Worm (Caenorhabditis elegans): ENCODE measurements around the gene cls-2.

cls-2 gene

ce11 chrIII:9103643-9104042 lies 48.8 kb downstream of the cls-2 start, which contains the start of gene dos-1:
Gene dos-1 (plus strand): TSS chrIII:9103943.
- TF ChIP-seq sptf-2 (GFP tag; optimal IDR thresholded peaks at IDR 0.05), result no peak
- no peak for TF ChIP-seq lsy-27 (tag; optimal IDR thresholded peaks at IDR 0.05; ENCODE audit: borderline replicate concordance, insufficient read depth)
- TF ChIP-seq ceh-100 (GFP tag; IDR thresholded peaks at IDR 0.05), result no peak
- no peak for TF ChIP-seq somi-1 (GFP tag; optimal IDR thresholded peaks at IDR 0.05)
- no peak for TF ChIP-seq B0019.2 (GFP tag; conservative IDR thresholded peaks at IDR 0.05)
- TF ChIP-seq madf-10 (tag; optimal IDR thresholded peaks at IDR 0.05), result no peak
- no peak for TF ChIP-seq fkh-3 (tag; optimal IDR thresholded peaks at IDR 0.05)
- TF ChIP-seq dox-1 (GFP tag; IDR thresholded peaks at IDR 0.05), result no peak
- no peak for TF ChIP-seq mel-28 (tag; optimal IDR thresholded peaks at IDR 0.05; ENCODE audit: borderline replicate concordance)
- TF ChIP-seq zim-3 (tag; optimal IDR thresholded peaks at IDR 0.05), result no peak

- no peak for TF ChIP-seq B0035.1 (tag; optimal IDR thresholded peaks at IDR 0.05)
- TF ChIP-seq Y53F4B.3 (GFP tag; IDR thresholded peaks at IDR 0.05), result peak; percentile 27; the same call in 1 of the 2 replicates
- peak; percentile 33 for TF ChIP-seq nhr-80 (tag; optimal IDR thresholded peaks at IDR 0.05)
- TF ChIP-seq C06A6.2 (GFP tag; conservative IDR thresholded peaks at IDR 0.05), result no peak
- no peak for TF ChIP-seq let-607 (tag; optimal IDR thresholded peaks at IDR 0.05)
- TF ChIP-seq mcd-1 (GFP tag; IDR thresholded peaks at IDR 0.05), result peak; percentile 72
- no peak for TF ChIP-seq hrde-1 (tag; optimal IDR thresholded peaks at IDR 0.05; ENCODE audit: borderline replicate concordance)
- peak; percentile 63; the same call in 1 of the 2 replicates for TF ChIP-seq ekl-4 (GFP tag; IDR thresholded peaks at IDR 0.05)
- no peak for TF ChIP-seq xnd-1 (tag; optimal IDR thresholded peaks at IDR 0.05)
- no peak for TF ChIP-seq K11D2.4 (GFP tag; IDR thresholded peaks at IDR 0.05)
- TF ChIP-seq ccch-3 (GFP tag; optimal IDR thresholded peaks at IDR 0.05), result no peak
- TF ChIP-seq ets-4 (GFP tag; optimal IDR thresholded peaks at IDR 0.05), result no peak
- TF ChIP-seq Y67H2A.10 (GFP tag; conservative IDR thresholded peaks at IDR 0.05), result 0 out of 2 replicates have a peak, but pooled peaks have one; percentile 7
- TF ChIP-seq hlh-26 (GFP tag; conservative IDR thresholded peaks at IDR 0.05), result no peak
- peak; percentile 88 for TF ChIP-seq snpc-1.1 (tag; optimal IDR thresholded peaks at IDR 0.05; ENCODE audit: insufficient read depth)
- TF ChIP-seq tlf-1 (GFP tag; optimal IDR thresholded peaks at IDR 0.05), result peak; percentile 27
- peak; percentile 51 for TF ChIP-seq mxl-1 (tag; optimal IDR thresholded peaks at IDR 0.05)
- no peak for TF ChIP-seq hlh-12 (tag; optimal IDR thresholded peaks at IDR 0.05)
- no peak for TF ChIP-seq sea-2 (GFP tag; IDR thresholded peaks at IDR 0.05)
- TF ChIP-seq snpc-1.3 (tag; optimal IDR thresholded peaks at IDR 0.05; ENCODE audit: insufficient read depth), result peak; percentile 29
- peak; percentile 67 for TF ChIP-seq chd-7 (tag; optimal IDR thresholded peaks at IDR 0.05)
- no peak for TF ChIP-seq gei-17 (GFP tag; optimal IDR thresholded peaks at IDR 0.05)
- TF ChIP-seq snpc-3.4 (tag; optimal IDR thresholded peaks at IDR 0.05), result peak; percentile 30
- peak; percentile 41; the same call in 1 of the 2 replicates for TF ChIP-seq hmg-20 (GFP tag; IDR thresholded peaks at IDR 0.05)
- no peak for TF ChIP-seq F22D6.2 (tag; optimal IDR thresholded peaks at IDR 0.05)
- TF ChIP-seq sdz-38 (tag; optimal IDR thresholded peaks at IDR 0.05), result no peak
- TF ChIP-seq dox-1 (GFP tag; IDR thresholded peaks at IDR 0.05), result peak; percentile 81
- peak; percentile 54 for TF ChIP-seq lin-54 (GFP tag; optimal IDR thresholded peaks at IDR 0.05)
- 0 out of 2 replicates have a peak, but pooled peaks have one; percentile 57 for TF ChIP-seq Y79H2A.3 (GFP tag; conservative IDR thresholded peaks at IDR 0.05)
- TF ChIP-seq F23B12.7 (tag; optimal IDR thresholded peaks at IDR 0.05; ENCODE audit: insufficient read depth), result peak; percentile 34
- TF ChIP-seq repo-1 (tag; optimal IDR thresholded peaks at IDR 0.05), result peak; percentile 52
- peak; percentile 68 for TF ChIP-seq rcor-1 (GFP tag; IDR thresholded peaks at IDR 0.05)
- TF ChIP-seq ztf-18 (tag; optimal IDR thresholded peaks at IDR 0.05), result peak; percentile 70
- no peak for TF ChIP-seq ztf-28 (GFP tag; IDR thresholded peaks at IDR 0.05)
- TF ChIP-seq B0019.2 (GFP tag; conservative IDR thresholded peaks at IDR 0.05), result no peak
- TF ChIP-seq ztf-26 (tag; optimal IDR thresholded peaks at IDR 0.05), result peak; percentile 40
- no peak for TF ChIP-seq lin-35 (GFP tag; optimal IDR thresholded peaks at IDR 0.05)
- TF ChIP-seq egl-44 (GFP tag; IDR thresholded peaks at IDR 0.05), result peak; percentile 88
Observed at ce11 chrIII:9104060-9104459, 49.2 kb downstream of the cls-2 start.
